Worm (Caenorhabditis elegans): Measurements from ENCODE around the gene far-1.

ce11 chrIII:9035037-9035436 is 45.9 kb downstream of the far-1 start:
- TF ChIP-seq ztf-4 (tag; optimal IDR thresholded peaks at IDR 0.05) (no peak), nhr-43 (tag; optimal IDR thresholded peaks at IDR 0.05; ENCODE audit: poor library complexity, severe bottlenecking) (no peak), unc-62 (GFP tag; optimal IDR thresholded peaks at IDR 0.05) (no peak), ceh-28 (tag; optimal IDR thresholded peaks at IDR 0.05) (no peak)
